Fruit fly (Drosophila melanogaster): ENCODE results near the gene Tsp3A.

Gene Tsp3A

DNA sequence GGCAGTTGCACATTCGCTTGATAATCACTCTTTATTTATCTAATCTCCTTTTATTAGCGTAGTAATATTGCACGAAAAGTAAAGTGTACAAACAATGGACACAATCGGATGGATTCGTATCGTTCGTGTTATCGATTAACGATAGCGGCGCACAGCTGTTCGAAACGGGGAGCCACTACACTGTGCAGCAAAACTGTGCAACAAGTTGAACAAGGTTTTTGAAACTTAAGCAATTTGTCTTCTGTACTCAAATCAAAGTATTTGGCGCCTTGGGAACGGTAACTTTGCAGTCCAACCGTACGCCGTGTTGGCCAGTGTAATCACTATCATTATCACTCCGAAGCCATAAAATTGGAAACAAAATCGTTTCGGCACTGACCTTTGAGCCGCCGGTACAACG, at the start of gene Tsp3A, which contains the start of gene Seipin:
TSS of gene Tsp3A (minus strand) at position 88 of the 400 bp plus-strand sequence.
TSS of gene Seipin (plus strand) at position 149 of the 400 bp plus-strand sequence.
- TF ChIP-seq CG9139 (GFP tag; optimal IDR thresholded peaks at IDR 0.05) (peak; percentile 86), Eip78C (GFP tag) (peak; percentile 94), svp (GFP tag) (peak; percentile 98), CG8319 (GFP tag; optimal IDR thresholded peaks at IDR 0.05) (peak; percentile 71), CG6276 (GFP tag; optimal IDR thresholded peaks at IDR 0.05) (peak; percentile 91), CG32006 (GFP tag; optimal IDR thresholded peaks at IDR 0.05) (peak; percentile 79), Hr38 (GFP tag; optimal IDR thresholded peaks at IDR 0.05) (no peak), CG10631 (GFP tag; optimal IDR thresholded peaks at IDR 0.05) (no peak), Ets96B (tag; optimal IDR thresholded peaks at IDR 0.05) (peak; percentile 77), dac (GFP tag; optimal IDR thresholded peaks at IDR 0.05) (peak; percentile 74), Hr39 (GFP tag; optimal IDR thresholded peaks at IDR 0.05) (peak; percentile 81), CG7368 (GFP tag; optimal IDR thresholded peaks at IDR 0.05) (no peak), CG3919 (GFP tag; optimal IDR thresholded peaks at IDR 0.05) (peak; percentile 87), CG3032 (tag; optimal IDR thresholded peaks at IDR 0.05) (peak; percentile 68), Sox14 (GFP tag; optimal IDR thresholded peaks at IDR 0.05) (peak; percentile 90), CG4318 (GFP tag; optimal IDR thresholded peaks at IDR 0.05) (no peak), vri (GFP tag; optimal IDR thresholded peaks at IDR 0.05) (peak; percentile 93), CG15336 (GFP tag; IDR thresholded peaks at IDR 0.05) (peak; percentile 83), CG34406 (GFP tag; optimal IDR thresholded peaks at IDR 0.05) (peak; percentile 73), eg (GFP tag; IDR thresholded peaks at IDR 0.05) (peak; percentile 95), Sox15 (GFP tag; optimal IDR thresholded peaks at IDR 0.05) (peak; percentile 60), CG6854 (GFP tag; optimal IDR thresholded peaks at IDR 0.05) (peak; percentile 85), dsx (GFP tag; optimal IDR thresholded peaks at IDR 0.05; ENCODE audit: poor library complexity, severe bottlenecking) (peak; percentile 72), Ets21C (GFP tag; optimal IDR thresholded peaks at IDR 0.05) (peak; percentile 71), OdsH (GFP tag; optimal IDR thresholded peaks at IDR 0.05) (peak; percentile 75), achi (GFP tag; optimal IDR thresholded peaks at IDR 0.05) (peak; percentile 74), Eip93F (GFP tag; optimal IDR thresholded peaks at IDR 0.05) (peak; percentile 57), CG1621 (tag; optimal IDR thresholded peaks at IDR 0.05) (peak; percentile 82), CG6792 (GFP tag; optimal IDR thresholded peaks at IDR 0.05) (peak; percentile 81), fd59A (GFP tag; optimal IDR thresholded peaks at IDR 0.05) (peak; percentile 45), Sox102F (GFP tag; optimal IDR thresholded peaks at IDR 0.05) (no peak), Lpt (GFP tag; optimal IDR thresholded peaks at IDR 0.05) (peak; percentile 74), CG10669 (GFP tag; optimal IDR thresholded peaks at IDR 0.05) (peak; percentile 80), Hr4 (GFP tag; optimal IDR thresholded peaks at IDR 0.05) (no peak), CG16779 (tag; optimal IDR thresholded peaks at IDR 0.05) (peak; percentile 87), esn (GFP tag; optimal IDR thresholded peaks at IDR 0.05) (peak; percentile 85), Smox (GFP tag; optimal IDR thresholded peaks at IDR 0.05) (peak; percentile 82), net (GFP tag; optimal IDR thresholded peaks at IDR 0.05) (peak; percentile 88), salr (GFP tag; optimal IDR thresholded peaks at IDR 0.05) (peak in 1 of 2 experiments; percentile 70), lz (GFP tag; optimal IDR thresholded peaks at IDR 0.05) (peak; percentile 84), ss (GFP tag; optimal IDR thresholded peaks at IDR 0.05) (peak; percentile 85 to 88), Eip75B (GFP tag; optimal IDR thresholded peaks at IDR 0.05) (peak; percentile 82), CG11762 (GFP tag; optimal IDR thresholded peaks at IDR 0.05; ENCODE audit: insufficient read depth) (peak; percentile 75), CG31627 (GFP tag; optimal IDR thresholded peaks at IDR 0.05) (peak; percentile 78), topi (GFP tag; optimal IDR thresholded peaks at IDR 0.05) (peak; percentile 88), CG11294 (GFP tag; IDR thresholded peaks at IDR 0.05) (peak; percentile 81), pdm3 (GFP tag; optimal IDR thresholded peaks at IDR 0.05) (no peak), Gug (GFP tag; IDR thresholded peaks at IDR 0.05) (peak; percentile 74), Met (GFP tag; optimal IDR thresholded peaks at IDR 0.05) (no peak), CG8119 (GFP tag; IDR thresholded peaks at IDR 0.05) (peak; percentile 75; the same call in 2 of the 3 replicates), CG11902 (GFP tag; optimal IDR thresholded peaks at IDR 0.05) (no peak), cyc (GFP tag; optimal IDR thresholded peaks at IDR 0.05) (peak; percentile 81), acj6 (GFP tag; optimal IDR thresholded peaks at IDR 0.05) (no peak)
